Worm (Caenorhabditis elegans) whole organism, mixed stage, embryonic: ENCODE results near the gene cup-16.

Experiments used
- M03D4.4 ChIP-seq: sonication (generic microtip); optimal IDR thresholded peaks from 2 replicates; lab custom pipeline; 2017; ENCODE audit warnings: mild to moderate bottlenecking, missing genetic modification characterization, missing compliant biosample characterization
- bed-3 ChIP-seq: fragments of 200-800 bp; sonication (Bioruptor generic); optimal IDR thresholded peaks from 3 replicates; lab custom pipeline; 2018; ENCODE audit warnings: mild to moderate bottlenecking, missing genetic modification characterization, moderate library complexity, missing compliant biosample characterization
- ceh-43 ChIP-seq: fragments of 200-800 bp; sonication (Bioruptor generic); optimal IDR thresholded peaks from 2 replicates; lab custom pipeline; 2018; ENCODE audit warnings: mild to moderate bottlenecking, missing genetic modification characterization, moderate library complexity, missing compliant biosample characterization
- ceh-83 ChIP-seq: fragments of 200-800 bp; sonication (Bioruptor generic); optimal IDR thresholded peaks from 2 replicates; lab custom pipeline; 2018; ENCODE audit warnings: mild to moderate bottlenecking, missing genetic modification characterization, missing compliant biosample characterization
- ces-1 ChIP-seq: fragments of 150-350 bp; optimal IDR thresholded peaks from 2 replicates; lab custom pipeline; 2014; ENCODE audit warnings: missing biosample characterization, missing genetic modification reagents, missing genetic modification characterization
- cnd-1 ChIP-seq: fragments of 200-800 bp; sonication (Bioruptor generic); optimal IDR thresholded peaks from 2 replicates; lab custom pipeline; 2018; ENCODE audit warnings: mild to moderate bottlenecking, missing genetic modification characterization, missing compliant biosample characterization
- drap-1 ChIP-seq: fragments of 200-800 bp; sonication (Bioruptor generic); optimal IDR thresholded peaks from 3 replicates; lab custom pipeline; 2018; ENCODE audit warnings: mild to moderate bottlenecking, missing genetic modification characterization, missing compliant biosample characterization
- elt-1 ChIP-seq: sonication (generic microtip); optimal IDR thresholded peaks from 2 replicates; lab custom pipeline; 2017; ENCODE audit warnings: missing genetic modification characterization, mild to moderate bottlenecking, missing compliant biosample characterization, antibody characterized with exemption, moderate library complexity, borderline replicate concordance; ENCODE audit not compliant: insufficient read depth
- elt-3 ChIP-seq: fragments of 150-350 bp; optimal IDR thresholded peaks from 2 replicates; lab custom pipeline; 2014; ENCODE audit warnings: missing biosample characterization, missing genetic modification characterization
- flh-1 ChIP-seq: fragments of 200-800 bp; sonication (Bioruptor generic); optimal IDR thresholded peaks from 2 replicates; lab custom pipeline; 2018; ENCODE audit warnings: mild to moderate bottlenecking, missing genetic modification characterization, moderate library complexity, missing compliant biosample characterization
- ham-2 ChIP-seq: fragments of 200-800 bp; sonication (Bioruptor generic); optimal IDR thresholded peaks from 2 replicates; lab custom pipeline; 2018; ENCODE audit warnings: mild to moderate bottlenecking, missing genetic modification characterization, missing compliant biosample characterization
- hlh-1 ChIP-seq: fragments of 150-350 bp; optimal IDR thresholded peaks from 2 replicates; lab custom pipeline; 2014; ENCODE audit warnings: missing biosample characterization, missing genetic modification reagents, missing genetic modification characterization
- lin-32 ChIP-seq: fragments of 200-800 bp; sonication (Bioruptor generic); optimal IDR thresholded peaks from 2 replicates; lab custom pipeline; 2018; ENCODE audit warnings: mild to moderate bottlenecking, missing genetic modification characterization, missing compliant biosample characterization
- lsy-2 ChIP-seq: fragments of 150-350 bp; optimal IDR thresholded peaks from 2 replicates; lab custom pipeline; 2014; ENCODE audit warnings: missing biosample characterization, missing genetic modification characterization
- mab-5 ChIP-seq: fragments of 150-350 bp; optimal IDR thresholded peaks from 2 replicates; lab custom pipeline; 2014; ENCODE audit warnings: missing biosample characterization, missing genetic modification characterization
- mep-1 ChIP-seq: fragments of 150-350 bp; optimal IDR thresholded peaks from 2 replicates; lab custom pipeline; 2017; ENCODE audit warnings: missing biosample characterization, missing genetic modification reagents, missing genetic modification characterization, inconsistent platforms
- mls-2 ChIP-seq: sonication (generic microtip); optimal IDR thresholded peaks from 2 replicates; lab custom pipeline; 2016; ENCODE audit warnings: mild to moderate bottlenecking, missing genetic modification characterization, moderate library complexity, missing compliant biosample characterization
- nhr-12 ChIP-seq: fragments of 150-350 bp; optimal IDR thresholded peaks from 2 replicates; lab custom pipeline; 2014; ENCODE audit warnings: missing biosample characterization, missing genetic modification characterization
- nhr-2 ChIP-seq: fragments of 150-350 bp; optimal IDR thresholded peaks from 2 replicates; lab custom pipeline; 2014; ENCODE audit warnings: missing biosample characterization, missing genetic modification characterization
- nhr-237 ChIP-seq: fragments of 150-350 bp; optimal IDR thresholded peaks from 2 replicates; lab custom pipeline; 2014; ENCODE audit warnings: missing biosample characterization, missing genetic modification characterization
- nhr-28 ChIP-seq: fragments of 150-350 bp; optimal IDR thresholded peaks from 2 replicates; lab custom pipeline; 2014; ENCODE audit warnings: missing biosample characterization, missing genetic modification characterization
- nhr-76 ChIP-seq: sonication (generic microtip); optimal IDR thresholded peaks from 2 replicates; lab custom pipeline; 2017; ENCODE audit warnings: missing biosample characterization, missing genetic modification characterization
- pha-4 ChIP-seq: fragments of 150-350 bp; optimal IDR thresholded peaks from 2 replicates; lab custom pipeline; 2018; ENCODE audit warnings: missing biosample characterization, missing genetic modification reagents, missing genetic modification characterization
- sem-2 ChIP-seq: fragments of 200-800 bp; sonication (Bioruptor generic); optimal IDR thresholded peaks from 2 replicates; lab custom pipeline; 2018; ENCODE audit warnings: mild to moderate bottlenecking, missing genetic modification characterization, missing compliant biosample characterization
- snpc-4 ChIP-seq: fragments of 150-350 bp; optimal IDR thresholded peaks from 2 replicates; lab custom pipeline; 2014; ENCODE audit warnings: missing biosample characterization, missing genetic modification characterization
- sptf-1 ChIP-seq: sonication (generic microtip); optimal IDR thresholded peaks from 2 replicates; lab custom pipeline; 2017; ENCODE audit warnings: mild to moderate bottlenecking, missing genetic modification characterization, moderate library complexity, missing compliant biosample characterization
- tbx-8 ChIP-seq: fragments of 200-800 bp; sonication (Bioruptor generic); optimal IDR thresholded peaks from 2 replicates; lab custom pipeline; 2018; ENCODE audit warnings: mild to moderate bottlenecking, missing genetic modification characterization, moderate library complexity, missing compliant biosample characterization
- unc-120 ChIP-seq: sonication (generic microtip); optimal IDR thresholded peaks from 2 replicates; lab custom pipeline; 2017; ENCODE audit warnings: missing genetic modification characterization, missing compliant biosample characterization; ENCODE audit not compliant: poor library complexity, severe bottlenecking
- unc-39 ChIP-seq: fragments of 150-350 bp; optimal IDR thresholded peaks from 2 replicates; lab custom pipeline; 2014; ENCODE audit warnings: missing biosample characterization, missing genetic modification characterization
- unc-62 ChIP-seq: fragments of 150-350 bp; optimal IDR thresholded peaks from 2 replicates; lab custom pipeline; 2014; ENCODE audit warnings: missing biosample characterization, missing genetic modification reagents, missing genetic modification characterization
- zip-8 ChIP-seq: fragments of 150-350 bp; optimal IDR thresholded peaks from 2 replicates; lab custom pipeline; 2014; ENCODE audit warnings: missing biosample characterization, missing genetic modification characterization
- ztf-11 ChIP-seq: fragments of 150-350 bp; optimal IDR thresholded peaks from 2 replicates; lab custom pipeline; 2014; ENCODE audit warnings: missing biosample characterization, missing genetic modification characterization

The cup-16 gene

ce11 chrII:8747246-8747938 lies 40.4 kb downstream of the cup-16 start:
- TF ChIP-seq unc-120 (tag; lab: Kevin White, UChicago) (peak; percentile 1), tbx-8 (GFP tag; lab: Kevin White, UChicago) (no peak), mep-1 (tag; lab: Kevin White, UChicago) (no peak), cnd-1 (tag; lab: Kevin White, UChicago) (peak; percentile 59), nhr-76 (tag; lab: Kevin White, UChicago) (no peak), elt-3 (tag; lab: Kevin White, UChicago) (no peak), sptf-1 (tag; lab: Kevin White, UChicago) (no peak), unc-62 (GFP tag; lab: Kevin White, UChicago) (peak; percentile 78), ces-1 (GFP tag; lab: Kevin White, UChicago) (no peak), ceh-83 (GFP tag; lab: Kevin White, UChicago) (no peak), nhr-2 (tag; lab: Kevin White, UChicago) (peak; percentile 86), hlh-1 (tag; lab: Kevin White, UChicago) (peak; percentile 41), flh-1 (GFP tag; lab: Kevin White, UChicago) (no peak), snpc-4 (tag; lab: Kevin White, UChicago) (no peak), mab-5 (tag; lab: Kevin White, UChicago) (no peak)

ce11 chrII:8747939-8748352 lies 41.0 kb downstream of the cup-16 start:
- TF ChIP-seq tbx-8 (GFP tag; lab: Kevin White, UChicago) (no peak), mls-2 (tag; lab: Kevin White, UChicago) (peak; percentile 68), drap-1 (GFP tag; lab: Kevin White, UChicago) (peak; percentile 55), mep-1 (tag; lab: Kevin White, UChicago) (peak; percentile 8), flh-1 (GFP tag; lab: Kevin White, UChicago) (no peak), snpc-4 (tag; lab: Kevin White, UChicago) (no peak), lsy-2 (no peak), sem-2 (no peak), mab-5 (tag; lab: Kevin White, UChicago) (peak; percentile 32), nhr-28 (tag; lab: Kevin White, UChicago) (no peak), nhr-12 (no peak), nhr-2 (tag; lab: Kevin White, UChicago) (peak; percentile 7), hlh-1 (tag; lab: Kevin White, UChicago) (no peak), ceh-83 (GFP tag; lab: Kevin White, UChicago) (no peak), unc-120 (tag; lab: Kevin White, UChicago) (peak; percentile 24), ztf-11 (no peak), M03D4.4 (tag; lab: Kevin White, UChicago) (peak; percentile 40), nhr-76 (tag; lab: Kevin White, UChicago) (no peak), pha-4 (tag; lab: Kevin White, UChicago) (peak; percentile 69), elt-1 (tag; lab: Kevin White, UChicago) (no peak), elt-3 (tag; lab: Kevin White, UChicago) (no peak), ceh-43 (GFP tag; lab: Kevin White, UChicago) (peak; percentile 29), nhr-237 (no peak), sptf-1 (tag; lab: Kevin White, UChicago) (no peak), lin-32 (GFP tag; lab: Kevin White, UChicago) (no peak), unc-62 (GFP tag; lab: Kevin White, UChicago) (peak; percentile 65), unc-39 (tag; lab: Kevin White, UChicago) (no peak), ces-1 (GFP tag; lab: Kevin White, UChicago) (peak; percentile 30), ham-2 (no peak), cnd-1 (tag; lab: Kevin White, UChicago) (peak; percentile 63), bed-3 (GFP tag; lab: Kevin White, UChicago) (no peak), zip-8 (tag; lab: Kevin White, UChicago) (no peak)
- TF ChIP-seq, all 35 proteins: peak for 12

- TF ChIP-seq cnd-1 (tag; lab: Kevin White, UChicago) (peak; percentile 69), ces-1 (GFP tag; lab: Kevin White, UChicago) (peak; percentile 58), ceh-83 (GFP tag; lab: Kevin White, UChicago) (no peak)
Measured at ce11 chrII:8748638-8749037, 41.7 kb downstream of the cup-16 start.
